Worm (Caenorhabditis elegans) whole organism, early embryonic: ENCODE results near the gene nhr-68.

ENCODE experiments used
- B0310.2 ChIP-seq: sonication (generic microtip); optimal IDR thresholded peaks from 2 replicates; lab custom pipeline; 2016; ENCODE audit warnings: mild to moderate bottlenecking, missing genetic modification characterization, missing compliant biosample characterization
- F13C5.2 ChIP-seq: sonication (generic microtip); optimal IDR thresholded peaks from 2 replicates; lab custom pipeline; 2017; ENCODE audit warnings: mild to moderate bottlenecking, missing genetic modification characterization, inconsistent platforms, missing compliant biosample characterization
- aly-1 ChIP-seq: sonication (generic microtip); optimal IDR thresholded peaks from 2 replicates; lab custom pipeline; 2016; ENCODE audit warnings: missing genetic modification characterization, missing compliant biosample characterization
- ama-1 ChIP-seq: fragments of 150-350 bp; optimal IDR thresholded peaks from 2 replicates; lab custom pipeline; 2014
- ceh-36 ChIP-seq: sonication (generic microtip); optimal IDR thresholded peaks from 2 replicates; lab custom pipeline; 2016; ENCODE audit warnings: missing genetic modification characterization, inconsistent platforms, missing compliant biosample characterization
- ets-7 ChIP-seq: sonication (generic microtip); optimal IDR thresholded peaks from 2 replicates; lab custom pipeline; 2016; ENCODE audit warnings: missing genotype, missing genetic modification characterization, missing compliant biosample characterization
- flt-1 ChIP-seq: fragments of 200-800 bp; sonication (Bioruptor generic); IDR thresholded peaks from 2 replicates; pipeline ENCODE4 v1.3.6; 2022; ENCODE audit warnings: missing genetic modification characterization, missing compliant biosample characterization
- hmg-4 ChIP-seq: fragments of 200-800 bp; sonication (Bioruptor generic); optimal IDR thresholded peaks from 2 replicates; lab custom pipeline; 2018; ENCODE audit warnings: mild to moderate bottlenecking, missing genetic modification characterization, missing compliant biosample characterization
- hnd-1 ChIP-seq: sonication (generic microtip); optimal IDR thresholded peaks from 2 replicates; lab custom pipeline; 2016; ENCODE audit warnings: missing genetic modification characterization, missing compliant biosample characterization
- tbx-37 ChIP-seq: fragments of 200-800 bp; sonication (Bioruptor generic); conservative IDR thresholded peaks from 2 replicates; pipeline ENCODE4 v1.3.6; 2022; ENCODE audit warnings: missing genetic modification reagents, missing genetic modification characterization, missing compliant biosample characterization

DNA sequence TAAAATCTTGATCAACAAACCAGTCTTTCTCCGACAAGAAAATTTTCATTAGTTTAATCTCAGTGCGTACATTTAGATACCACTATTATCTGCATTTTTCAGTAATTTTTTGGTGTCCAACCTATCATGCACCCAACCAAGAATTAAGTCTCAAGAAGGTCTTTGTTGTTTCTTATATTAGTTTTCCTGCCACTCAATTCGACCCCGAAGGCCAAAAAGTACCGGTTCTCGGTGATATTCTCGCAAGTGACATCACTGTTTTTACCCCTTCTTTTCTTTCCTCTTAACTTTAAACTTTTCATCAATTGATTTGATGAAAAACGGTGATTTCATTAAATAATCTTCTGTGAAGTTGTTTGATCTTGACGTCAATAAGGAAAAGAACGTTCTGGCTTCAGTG lies 29.7 kb upstream of the nhr-68 start, which contains the start of gene F38B7.2:
- TF ChIP-seq flt-1 (GFP tag; lab: Robert Waterston, UW) (no peak), hmg-4 (GFP tag; lab: Kevin White, UChicago) (no peak), tbx-37 (no peak), B0310.2 (tag; lab: Kevin White, UChicago) (no peak), ama-1 (lab: Kevin White, UChicago) (no peak), ceh-36 (tag; lab: Kevin White, UChicago) (no peak), F13C5.2 (tag; lab: Kevin White, UChicago) (no peak), hnd-1 (tag; lab: Kevin White, UChicago) (no peak), ets-7 (tag; lab: Kevin White, UChicago) (no peak), aly-1 (tag; lab: Kevin White, UChicago) (no peak)
